Worm (Caenorhabditis elegans) whole organism, early embryonic: ENCODE data around the gene cogc-8.

Experiments
- B0310.2 ChIP-seq: sonication (generic microtip); optimal IDR thresholded peaks from 2 replicates; lab custom pipeline; 2016; ENCODE audit warnings: mild to moderate bottlenecking, missing genetic modification characterization, missing compliant biosample characterization
- F13C5.2 ChIP-seq: sonication (generic microtip); optimal IDR thresholded peaks from 2 replicates; lab custom pipeline; 2017; ENCODE audit warnings: mild to moderate bottlenecking, missing genetic modification characterization, inconsistent platforms, missing compliant biosample characterization
- aly-1 ChIP-seq: sonication (generic microtip); optimal IDR thresholded peaks from 2 replicates; lab custom pipeline; 2016; ENCODE audit warnings: missing genetic modification characterization, missing compliant biosample characterization
- ama-1 ChIP-seq: fragments of 150-350 bp; optimal IDR thresholded peaks from 2 replicates; lab custom pipeline; 2014
- ceh-13 ChIP-seq: fragments of 200-800 bp; sonication (Bioruptor generic); optimal IDR thresholded peaks from 2 replicates; lab custom pipeline; 2018; ENCODE audit warnings: mild to moderate bottlenecking, missing genetic modification characterization, missing compliant biosample characterization
- ceh-36 ChIP-seq: sonication (generic microtip); optimal IDR thresholded peaks from 2 replicates; lab custom pipeline; 2016; ENCODE audit warnings: missing genetic modification characterization, inconsistent platforms, missing compliant biosample characterization
- ets-7 ChIP-seq: sonication (generic microtip); optimal IDR thresholded peaks from 2 replicates; lab custom pipeline; 2016; ENCODE audit warnings: missing genotype, missing genetic modification characterization, missing compliant biosample characterization
- flt-1 ChIP-seq: fragments of 200-800 bp; sonication (Bioruptor generic); IDR thresholded peaks from 2 replicates; pipeline ENCODE4 v1.3.6; 2022; ENCODE audit warnings: missing genetic modification characterization, missing compliant biosample characterization
- hmbx-1 ChIP-seq: sonication (generic microtip); optimal IDR thresholded peaks from 2 replicates; lab custom pipeline; 2016; ENCODE audit warnings: mild to moderate bottlenecking, missing genetic modification characterization, missing compliant biosample characterization
- hmg-4 ChIP-seq: fragments of 200-800 bp; sonication (Bioruptor generic); optimal IDR thresholded peaks from 2 replicates; lab custom pipeline; 2018; ENCODE audit warnings: mild to moderate bottlenecking, missing genetic modification characterization, missing compliant biosample characterization
- hnd-1 ChIP-seq: sonication (generic microtip); optimal IDR thresholded peaks from 2 replicates; lab custom pipeline; 2016; ENCODE audit warnings: missing genetic modification characterization, missing compliant biosample characterization
- pes-1 ChIP-seq: fragments of 200-800 bp; sonication (Bioruptor generic); IDR thresholded peaks from 2 replicates; pipeline ENCODE4 v1.3.6; 2022; ENCODE audit warnings: missing genetic modification reagents, missing genetic modification characterization, missing compliant biosample characterization
- scrt-1 ChIP-seq: fragments of 200-800 bp; sonication (Bioruptor generic); IDR thresholded peaks from 2 replicates; pipeline ENCODE4 v1.3.6; 2022; ENCODE audit warnings: missing genetic modification characterization, missing compliant biosample characterization
- sea-1 ChIP-seq: fragments of 200-800 bp; sonication (Bioruptor generic); conservative IDR thresholded peaks from 2 replicates; pipeline ENCODE4 v1.3.6; 2022; ENCODE audit warnings: missing genetic modification characterization, missing compliant biosample characterization
- tbx-11 ChIP-seq: fragments of 200-800 bp; sonication (Bioruptor generic); IDR thresholded peaks from 2 replicates; pipeline ENCODE4 v1.3.6; 2022; ENCODE audit warnings: missing genetic modification characterization, missing compliant biosample characterization
- tbx-37 ChIP-seq: fragments of 200-800 bp; sonication (Bioruptor generic); conservative IDR thresholded peaks from 2 replicates; pipeline ENCODE4 v1.3.6; 2022; ENCODE audit warnings: missing genetic modification reagents, missing genetic modification characterization, missing compliant biosample characterization
- tra-4 ChIP-seq: sonication (generic microtip); optimal IDR thresholded peaks from 2 replicates; lab custom pipeline; 2017; ENCODE audit warnings: missing genetic modification characterization, missing compliant biosample characterization

The cogc-8 gene

ce11 chrIV:255379-255857, 15.2 kb downstream of the cogc-8 start, which contains the start of gene rcat-1:
Gene rcat-1 (minus strand): TSS chrIV:255429.
- TF ChIP-seq F13C5.2 (tag; lab: Kevin White, UChicago) = peak; percentile 71
- no peak for TF ChIP-seq scrt-1 (GFP tag; lab: Robert Waterston, UW)
- no peak for TF ChIP-seq ets-7 (tag; lab: Kevin White, UChicago)
- TF ChIP-seq ceh-13 (GFP tag; lab: Kevin White, UChicago) = no peak
- no peak for TF ChIP-seq B0310.2
- TF ChIP-seq hmg-4 (GFP tag; lab: Kevin White, UChicago) = no peak
- no peak for TF ChIP-seq flt-1 (GFP tag; lab: Robert Waterston, UW)
- no peak for TF ChIP-seq hmbx-1
- no peak for TF ChIP-seq aly-1
- TF ChIP-seq ama-1 (lab: Kevin White, UChicago) = no peak
- 0 out of 2 replicates have a peak, but pooled peaks have one; percentile 14 for TF ChIP-seq pes-1 (GFP tag; lab: Robert Waterston, UW)
- TF ChIP-seq tbx-37 (GFP tag; lab: Robert Waterston, UW) = no peak
- TF ChIP-seq tbx-11 (GFP tag; lab: Robert Waterston, UW) = no peak
- TF ChIP-seq hnd-1 (tag; lab: Kevin White, UChicago) = no peak
- no peak for TF ChIP-seq ceh-36
- TF ChIP-seq sea-1 (GFP tag; lab: Robert Waterston, UW) = no peak
- no peak for TF ChIP-seq tra-4 (tag; lab: Kevin White, UChicago)

DNA sequence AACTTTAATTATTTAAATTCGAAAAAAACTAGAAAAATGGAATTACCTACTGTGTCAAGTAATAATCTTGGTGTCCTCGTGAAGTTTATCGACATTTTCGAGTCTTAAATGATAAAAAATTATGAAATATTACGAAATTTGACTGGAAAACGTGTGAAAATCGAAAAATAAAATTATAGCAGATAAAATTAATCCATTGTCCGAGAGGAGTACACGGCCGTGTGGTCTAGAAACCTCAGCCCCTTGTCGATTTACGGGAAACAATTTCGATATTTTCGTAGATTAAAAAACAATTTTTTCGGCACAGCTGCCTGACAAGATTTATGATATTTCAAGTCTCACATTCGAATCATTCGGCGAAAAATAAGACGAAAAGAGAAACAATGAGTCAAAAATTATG, 16.8 kb downstream of the cogc-8 start, which contains the start of gene R02D3.8:
TSS of gene R02D3.8 (minus strand) at position 109 of the 400 bp plus-strand sequence.
- TF ChIP-seq F13C5.2 (tag; lab: Kevin White, UChicago) (no peak), tbx-11 (GFP tag; lab: Robert Waterston, UW) (no peak), pes-1 (GFP tag; lab: Robert Waterston, UW) (no peak), sea-1 (GFP tag; lab: Robert Waterston, UW) (no peak), B0310.2 (no peak), ceh-36 (no peak), ama-1 (lab: Kevin White, UChicago) (no peak), tra-4 (tag; lab: Kevin White, UChicago) (no peak), hmbx-1 (no peak), aly-1 (no peak), hnd-1 (tag; lab: Kevin White, UChicago) (no peak)

ce11 chrIV:258362-258761, 18.1 kb downstream of the cogc-8 start:
- TF ChIP-seq tra-4 (tag; lab: Kevin White, UChicago) (no peak), ama-1 (lab: Kevin White, UChicago) (no peak), flt-1 (GFP tag; lab: Robert Waterston, UW) (no peak), tbx-11 (GFP tag; lab: Robert Waterston, UW) (no peak), pes-1 (GFP tag; lab: Robert Waterston, UW) (no peak), scrt-1 (GFP tag; lab: Robert Waterston, UW) (no peak), aly-1 (no peak), hmbx-1 (no peak), ets-7 (tag; lab: Kevin White, UChicago) (no peak)

DNA sequence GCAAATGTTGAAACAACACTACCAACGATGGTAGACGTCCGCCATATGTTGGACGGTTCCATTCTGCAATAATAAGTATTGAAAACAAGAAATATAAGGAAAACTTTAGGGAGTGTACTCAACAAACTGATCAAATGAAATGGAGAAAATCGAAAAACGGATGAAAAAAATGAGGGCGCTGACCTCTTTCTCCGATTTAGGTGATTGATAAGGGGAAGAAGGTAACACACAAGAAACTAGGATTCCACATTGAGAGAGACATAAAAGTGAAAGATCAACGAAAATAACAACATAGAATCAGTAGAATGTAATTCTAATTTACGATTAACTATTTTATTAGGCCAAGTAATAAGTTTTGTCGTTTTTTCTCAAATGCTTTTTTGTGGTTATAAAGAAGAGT, 18.9 kb downstream of the cogc-8 start, which contains the start of gene dpy-9:
TSS of gene dpy-9 (minus strand) at position 63 of the 400 bp plus-strand sequence.
- no peak for TF ChIP-seq sea-1 (GFP tag; lab: Robert Waterston, UW)

DNA sequence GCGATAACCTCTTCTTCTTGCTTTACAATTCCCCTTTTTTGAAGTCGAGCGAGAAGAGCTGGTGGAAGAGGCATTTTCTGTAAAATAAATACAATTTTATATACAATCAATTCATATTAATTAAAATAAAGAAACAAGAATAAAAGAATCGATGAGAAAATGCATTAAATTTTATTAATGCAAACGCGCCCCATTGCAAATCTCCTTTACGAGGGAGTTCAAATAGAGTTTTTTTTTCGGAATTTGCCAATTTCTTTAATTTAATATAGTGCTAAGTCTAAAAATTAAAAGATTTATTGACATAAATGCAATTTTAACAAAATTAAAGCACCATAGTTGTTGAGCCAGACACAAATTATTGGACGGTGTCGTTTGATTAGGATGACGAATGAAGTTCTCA, 21.4 kb downstream of the cogc-8 start, which contains the start of gene pqbp-1.1:
TSS of gene pqbp-1.1 (minus strand) at position 77 of the 400 bp plus-strand sequence.
- TF ChIP-seq hnd-1 (tag; lab: Kevin White, UChicago) = no peak
- 0 out of 2 replicates have a peak, but pooled peaks have one; percentile 48 for TF ChIP-seq sea-1 (GFP tag; lab: Robert Waterston, UW)
- peak; percentile 39 for TF ChIP-seq F13C5.2 (tag; lab: Kevin White, UChicago)

ce11 chrIV:262460-262859, 22.2 kb downstream of the cogc-8 start:
- TF ChIP-seq scrt-1 (GFP tag; lab: Robert Waterston, UW) = no peak
- no peak for TF ChIP-seq sea-1 (GFP tag; lab: Robert Waterston, UW)
- TF ChIP-seq pes-1 (GFP tag; lab: Robert Waterston, UW) = no peak
- no peak for TF ChIP-seq tbx-37 (GFP tag; lab: Robert Waterston, UW)
- TF ChIP-seq hnd-1 (tag; lab: Kevin White, UChicago) = no peak
- no peak for TF ChIP-seq B0310.2
- no peak for TF ChIP-seq ceh-36
- no peak for TF ChIP-seq aly-1
- TF ChIP-seq tra-4 (tag; lab: Kevin White, UChicago) = no peak
- TF ChIP-seq ets-7 (tag; lab: Kevin White, UChicago) = no peak
- TF ChIP-seq tbx-11 (GFP tag; lab: Robert Waterston, UW) = no peak
- TF ChIP-seq ceh-13 (GFP tag; lab: Kevin White, UChicago) = no peak
- TF ChIP-seq ama-1 (lab: Kevin White, UChicago) = no peak
- no peak for TF ChIP-seq hmbx-1
- TF ChIP-seq F13C5.2 (tag; lab: Kevin White, UChicago) = no peak
- no peak for TF ChIP-seq hmg-4 (GFP tag; lab: Kevin White, UChicago)

DNA sequence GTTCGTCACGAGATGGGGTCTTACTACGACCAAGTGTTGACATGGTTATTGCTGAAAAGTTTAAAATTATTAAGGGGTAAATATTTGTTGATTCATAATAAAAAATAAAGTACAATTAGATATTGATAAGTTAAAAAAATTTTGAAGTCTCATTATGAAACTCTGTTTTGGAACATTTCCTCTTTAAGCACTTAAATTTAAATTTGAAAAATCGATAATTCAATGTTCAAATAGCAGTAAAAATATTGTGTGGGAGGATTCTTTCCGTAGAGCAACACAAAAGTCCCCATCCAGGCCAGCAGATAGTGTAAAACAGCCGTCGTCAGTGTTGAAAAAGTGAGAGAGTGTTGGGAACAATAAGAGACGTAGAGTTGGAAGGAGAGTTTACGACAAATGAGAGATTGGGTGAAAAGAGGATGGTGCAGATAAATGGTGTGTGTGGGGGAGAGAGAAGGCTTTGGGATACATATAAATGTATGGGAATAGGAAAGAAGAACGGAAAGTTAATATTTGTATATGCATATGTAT, 24.0 kb downstream of the cogc-8 start, which contains the start of gene pat-6:
TSS of gene pat-6 (minus strand) at position 51 of the 528 bp plus-strand sequence.
- TF ChIP-seq hmbx-1 (no peak), hmg-4 (GFP tag; lab: Kevin White, UChicago) (no peak), ceh-36 (no peak), F13C5.2 (tag; lab: Kevin White, UChicago) (no peak), ets-7 (tag; lab: Kevin White, UChicago) (no peak), tra-4 (tag; lab: Kevin White, UChicago) (no peak), pes-1 (GFP tag; lab: Robert Waterston, UW) (no peak), scrt-1 (GFP tag; lab: Robert Waterston, UW) (no peak)
